Worm (Caenorhabditis elegans): ENCODE data around the gene Y71G10AR.4.

The Y71G10AR.4 gene

DNA sequence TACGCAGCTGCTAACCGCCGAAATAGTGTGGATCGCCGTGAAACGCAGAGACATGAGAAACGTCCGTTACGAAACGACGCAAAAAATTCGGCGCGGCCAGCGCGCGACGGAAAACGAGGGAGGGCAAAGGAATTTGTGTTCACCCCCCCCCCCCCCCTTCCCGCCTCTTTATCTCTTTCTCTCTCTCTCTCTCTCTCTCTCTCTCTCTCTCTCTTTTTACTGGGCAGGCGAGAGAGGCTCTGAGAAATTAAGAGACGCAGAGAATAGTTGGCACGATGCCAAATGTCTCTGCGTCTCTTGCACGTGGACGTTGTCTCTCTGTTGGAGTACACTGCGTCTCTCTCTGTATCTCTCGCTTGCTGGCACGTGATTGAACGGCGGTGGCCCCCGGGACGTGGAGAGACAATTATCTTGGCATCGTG, 20.5 kb downstream of the Y71G10AR.4 start (continued):
- TF ChIP-seq tbx-2 (tag; optimal IDR thresholded peaks at IDR 0.05) (peak; percentile 98), swsn-7 (tag; optimal IDR thresholded peaks at IDR 0.05) (peak; percentile 99), hpl-2 (GFP tag; optimal IDR thresholded peaks at IDR 0.05) (peak; percentile 82), ceh-90 (tag; optimal IDR thresholded peaks at IDR 0.05) (peak; percentile 35), sox-4 (tag; optimal IDR thresholded peaks at IDR 0.05) (peak; percentile 91), hlh-4 (tag; optimal IDR thresholded peaks at IDR 0.05) (no peak), xbp-1 (tag; optimal IDR thresholded peaks at IDR 0.05) (peak; percentile 96), jun-1 (tag; optimal IDR thresholded peaks at IDR 0.05) (peak; percentile 96), lin-15B (tag; optimal IDR thresholded peaks at IDR 0.05) (peak; percentile 21), ztf-4 (tag; optimal IDR thresholded peaks at IDR 0.05) (peak; percentile 96), nhr-85 (tag) (peak; percentile 100), F16B12.6 (tag; optimal IDR thresholded peaks at IDR 0.05) (peak; percentile 40), zag-1 (tag; optimal IDR thresholded peaks at IDR 0.05) (no peak), nhr-19 (GFP tag; conservative IDR thresholded peaks at IDR 0.05) (peak; percentile 98), snu-23 (GFP tag; optimal IDR thresholded peaks at IDR 0.05) (peak; percentile 98), ztf-11 (tag; optimal IDR thresholded peaks at IDR 0.05) (peak; percentile 51 to 96), dpl-1 (GFP tag; optimal IDR thresholded peaks at IDR 0.05) (peak; percentile 73 to 79 (median 77)), unc-86 (tag; optimal IDR thresholded peaks at IDR 0.05) (peak; percentile 99), vab-15 (tag; optimal IDR thresholded peaks at IDR 0.05) (peak; percentile 59), nhr-20 (tag; optimal IDR thresholded peaks at IDR 0.05) (peak; percentile 98), sptf-1 (tag; optimal IDR thresholded peaks at IDR 0.05) (no peak), pax-3 (tag; optimal IDR thresholded peaks at IDR 0.05) (peak; percentile 99), ceh-88 (GFP tag; IDR thresholded peaks at IDR 0.05) (peak; percentile 93), mdl-1 (tag; optimal IDR thresholded peaks at IDR 0.05) (peak; percentile 97 to 98), lin-35 (GFP tag; optimal IDR thresholded peaks at IDR 0.05) (peak; percentile 82 to 90), C34B4.2 (tag; optimal IDR thresholded peaks at IDR 0.05) (peak; percentile 93), ama-1 (optimal IDR thresholded peaks at IDR 0.05) (no peak), hlh-17 (GFP tag; optimal IDR thresholded peaks at IDR 0.05; ENCODE audit: borderline replicate concordance) (peak; percentile 44), C04F5.9 (tag; optimal IDR thresholded peaks at IDR 0.05) (peak; percentile 83), nhr-77 (tag; optimal IDR thresholded peaks at IDR 0.05) (peak; percentile 92), Y116A8C.19 (tag; optimal IDR thresholded peaks at IDR 0.05; ENCODE audit: borderline replicate concordance) (no peak), nhr-47 (tag; optimal IDR thresholded peaks at IDR 0.05) (peak; percentile 99)

DNA sequence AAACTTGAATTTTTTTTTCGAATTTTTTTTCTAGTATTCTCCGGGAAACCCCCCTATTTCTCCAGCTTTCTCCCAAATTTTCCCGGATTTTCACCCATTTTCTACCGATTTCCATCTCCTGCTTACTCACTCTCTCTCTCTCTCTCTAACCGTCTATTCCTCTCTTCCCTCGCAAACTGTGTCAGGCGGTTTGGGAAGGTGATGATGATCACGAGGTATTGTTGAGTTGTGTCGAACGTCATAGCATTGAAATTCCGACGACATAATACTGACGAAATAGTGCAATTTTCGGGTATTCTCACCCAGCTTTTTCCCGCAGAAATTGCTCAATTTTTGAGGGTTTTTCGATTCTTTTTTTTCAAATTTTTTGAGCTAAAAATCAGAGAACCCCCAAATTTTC, 21.3 kb downstream of the Y71G10AR.4 start:
- peak; percentile 13 for TF ChIP-seq fkh-8 (tag; optimal IDR thresholded peaks at IDR 0.05)
- no peak for TF ChIP-seq pqm-1 (tag; optimal IDR thresholded peaks at IDR 0.05)
- TF ChIP-seq fkh-4 (tag; optimal IDR thresholded peaks at IDR 0.05; ENCODE audit: borderline replicate concordance), result no peak
- no peak for TF ChIP-seq alr-1 (tag; optimal IDR thresholded peaks at IDR 0.05; ENCODE audit: borderline replicate concordance)
- TF ChIP-seq grh-1 (GFP tag; IDR thresholded peaks at IDR 0.05), result peak; percentile 52
- peak; percentile 81 for TF ChIP-seq nhr-71 (tag; optimal IDR thresholded peaks at IDR 0.05)
- no peak for TF ChIP-seq ceh-8 (GFP tag; optimal IDR thresholded peaks at IDR 0.05)
- no peak for TF ChIP-seq C34B4.2 (tag; optimal IDR thresholded peaks at IDR 0.05)
- TF ChIP-seq hlh-4 (tag; optimal IDR thresholded peaks at IDR 0.05), result no peak
- TF ChIP-seq unc-30 (tag; optimal IDR thresholded peaks at IDR 0.05), result no peak
- TF ChIP-seq fos-1 (tag; optimal IDR thresholded peaks at IDR 0.05), result peak; percentile 23
- no peak for TF ChIP-seq tlp-1 (tag; optimal IDR thresholded peaks at IDR 0.05)
- no peak for TF ChIP-seq aly-2 (tag; optimal IDR thresholded peaks at IDR 0.05)
- TF ChIP-seq ztf-4 (tag; optimal IDR thresholded peaks at IDR 0.05), result peak; percentile 9
- no peak for TF ChIP-seq lin-15B (tag; optimal IDR thresholded peaks at IDR 0.05)
- peak; percentile 66 for TF ChIP-seq nhr-19 (GFP tag; conservative IDR thresholded peaks at IDR 0.05)
- TF ChIP-seq lin-39 (tag; optimal IDR thresholded peaks at IDR 0.05), result no peak
- TF ChIP-seq nhr-76 (tag; optimal IDR thresholded peaks at IDR 0.05), result no peak
- no peak for TF ChIP-seq elt-2 (tag; optimal IDR thresholded peaks at IDR 0.05)
- TF ChIP-seq snu-23 (GFP tag; optimal IDR thresholded peaks at IDR 0.05), result peak; percentile 75
- TF ChIP-seq ztf-11 (tag; optimal IDR thresholded peaks at IDR 0.05), result peak in 1 of 2 experiments; percentile 22
- peak; percentile 55 for TF ChIP-seq tbx-2 (tag; optimal IDR thresholded peaks at IDR 0.05)
- TF ChIP-seq fkh-10 (GFP tag; optimal IDR thresholded peaks at IDR 0.05), result no peak
- TF ChIP-seq unc-98 (GFP tag; IDR thresholded peaks at IDR 0.05), result peak; percentile 21; the same call in 1 of the 2 replicates
- no peak for TF ChIP-seq lir-3 (tag; optimal IDR thresholded peaks at IDR 0.05; ENCODE audit: poor library complexity)
- peak in 1 of 2 experiments; percentile 86 for TF ChIP-seq mdl-1 (tag; optimal IDR thresholded peaks at IDR 0.05)
- TF ChIP-seq skn-1 (tag; optimal IDR thresholded peaks at IDR 0.05), result peak; percentile 60
- peak; percentile 74 for TF ChIP-seq ama-1 (optimal IDR thresholded peaks at IDR 0.05)
- TF ChIP-seq sup-37 (GFP tag; optimal IDR thresholded peaks at IDR 0.05), result peak; percentile 6
- TF ChIP-seq nhr-85 (tag), result peak; percentile 83
- TF ChIP-seq dsc-1 (tag; optimal IDR thresholded peaks at IDR 0.05), result no peak

Measured in whole organism, L1 larva.